Worm (Caenorhabditis elegans) whole organism, L1 larva: ENCODE measurements around the gene F49E12.12.

ENCODE experiments used
- F16B12.6 ChIP-seq: fragments of 150-350 bp; optimal IDR thresholded peaks from 2 replicates; lab custom pipeline; 2014; ENCODE audit warnings: missing biosample characterization, missing genetic modification characterization
- blmp-1 ChIP-seq: fragments of 150-350 bp; optimal IDR thresholded peaks from 2 replicates; lab custom pipeline; 2014; ENCODE audit warnings: missing biosample characterization, missing genetic modification characterization
- fkh-10 ChIP-seq: sonication (generic microtip); optimal IDR thresholded peaks from 2 replicates; lab custom pipeline; 2017; ENCODE audit warnings: missing biosample characterization, missing genetic modification reagents, missing genetic modification characterization
- grh-1 ChIP-seq: fragments of 200-800 bp; sonication (Bioruptor generic); IDR thresholded peaks from 2 replicates; pipeline ENCODE4 v1.3.6; 2022; ENCODE audit warnings: missing genetic modification reagents, missing genetic modification characterization, missing compliant biosample characterization
- lin-39 ChIP-seq: fragments of 150-350 bp; optimal IDR thresholded peaks from 2 replicates; lab custom pipeline; 2014; ENCODE audit warnings: missing biosample characterization, missing genetic modification reagents, missing genetic modification characterization
- nhr-77 ChIP-seq: fragments of 150-350 bp; optimal IDR thresholded peaks from 2 replicates; lab custom pipeline; 2014; ENCODE audit warnings: missing biosample characterization, missing genetic modification characterization
- rnt-1 ChIP-seq: sonication (generic microtip); optimal IDR thresholded peaks from 2 replicates; lab custom pipeline; 2016; ENCODE audit warnings: mild to moderate bottlenecking, missing genetic modification characterization, moderate library complexity, missing compliant biosample characterization
- unc-30 ChIP-seq: sonication (generic microtip); optimal IDR thresholded peaks from 2 replicates; lab custom pipeline; 2017; ENCODE audit warnings: missing biosample characterization, missing genetic modification characterization
- unc-62 ChIP-seq: fragments of 150-350 bp; optimal IDR thresholded peaks from 2 replicates; lab custom pipeline; 2014; ENCODE audit warnings: missing biosample characterization, missing genetic modification reagents, missing genetic modification characterization
- ztf-11 ChIP-seq, 2 experiments: sonication (generic microtip); optimal IDR thresholded peaks; 2 replicates each; lab custom pipeline; 2016 to 2017; ENCODE audit warnings: missing genetic modification characterization in 2 of 2, missing biosample characterization in 1 of 2, missing compliant biosample characterization in 1 of 2

ce11 chrII:8399064-8399463, 17.8 kb downstream of the F49E12.12 start, which contains the start of gene dod-23:
- TF ChIP-seq rnt-1 (tag; lab: Kevin White, UChicago) (no peak), grh-1 (no peak), unc-30 (no peak), unc-62 (GFP tag; lab: Kevin White, UChicago) (no peak), nhr-77 (tag; lab: Kevin White, UChicago) (no peak), lin-39 (tag; lab: Kevin White, UChicago) (no peak), ztf-11 (tag; optimal IDR thresholded peaks at IDR 0.05; lab: Kevin White, UChicago) (no peak), fkh-10 (GFP tag; lab: Kevin White, UChicago) (no peak), blmp-1 (no peak), F16B12.6 (no peak)
